Fruit fly (Drosophila melanogaster) whole organism, embryonic: ENCODE results near the gene Cpr30F.

Experiments
- Bdp1 ChIP-seq: fragments of 200-800 bp; sonication (Bioruptor generic); optimal IDR thresholded peaks from 3 replicates; lab custom pipeline; 2016; ENCODE audit warnings: missing biosample characterization, missing genetic modification characterization
- Blimp-1 ChIP-seq: fragments of 200-800 bp; sonication (Bioruptor generic); optimal IDR thresholded peaks from 3 replicates; lab custom pipeline; 2018; ENCODE audit warnings: missing biosample characterization, missing genetic modification characterization, mild to moderate bottlenecking, moderate library complexity, missing genetic modification reagents
- CG10431 ChIP-seq: fragments of 200-800 bp; sonication (Bioruptor generic); optimal IDR thresholded peaks from 3 replicates; lab custom pipeline; 2018; ENCODE audit warnings: missing biosample characterization, mild to moderate bottlenecking, missing genetic modification characterization
- CG10654 ChIP-seq: fragments of 200-800 bp; sonication (Bioruptor generic); optimal IDR thresholded peaks from 2 replicates; lab custom pipeline; 2016; ENCODE audit warnings: missing biosample characterization, missing genetic modification characterization
- CG10979 ChIP-seq: fragments of 200-800 bp; sonication (Bioruptor generic); optimal IDR thresholded peaks from 2 replicates; lab custom pipeline; 2018; ENCODE audit warnings: missing biosample characterization, mild to moderate bottlenecking, missing genetic modification characterization, moderate library complexity
- CG11723 ChIP-seq: fragments of 200-800 bp; sonication (Bioruptor generic); optimal IDR thresholded peaks from 2 replicates; lab custom pipeline; 2017; ENCODE audit warnings: missing biosample characterization, mild to moderate bottlenecking, missing genetic modification characterization
- CG12659 ChIP-seq: fragments of 200-800 bp; sonication (Bioruptor generic); optimal IDR thresholded peaks from 3 replicates; lab custom pipeline; 2017; ENCODE audit warnings: mild to moderate bottlenecking, missing biosample characterization, missing genetic modification reagents, missing genetic modification characterization
- CG12769 ChIP-seq: fragments of 200-800 bp; sonication (Bioruptor generic); optimal IDR thresholded peaks from 2 replicates; lab custom pipeline; 2019; ENCODE audit warnings: missing biosample characterization, mild to moderate bottlenecking, missing genetic modification characterization, moderate library complexity
- CG13296 ChIP-seq: fragments of 200-800 bp; sonication (Bioruptor generic); optimal IDR thresholded peaks from 3 replicates; lab custom pipeline; 2018; ENCODE audit warnings: missing biosample characterization, mild to moderate bottlenecking, missing genetic modification characterization
- CG13624 ChIP-seq: fragments of 200-800 bp; sonication (Bioruptor generic); optimal IDR thresholded peaks from 2 replicates; lab custom pipeline; 2016; ENCODE audit warnings: missing biosample characterization, missing genetic modification characterization
- CG14965 ChIP-seq: fragments of 200-800 bp; sonication (Bioruptor generic); optimal IDR thresholded peaks from 2 replicates; lab custom pipeline; 2016; ENCODE audit warnings: missing biosample characterization, missing genetic modification characterization, borderline replicate concordance
- CG15479 ChIP-seq: fragments of 200-800 bp; sonication (Bioruptor generic); optimal IDR thresholded peaks from 3 replicates; lab custom pipeline; 2019; ENCODE audit warnings: missing biosample characterization, mild to moderate bottlenecking, missing genetic modification characterization, moderate library complexity
- CG15514 ChIP-seq: fragments of 200-800 bp; sonication (Bioruptor generic); optimal IDR thresholded peaks from 3 replicates; lab custom pipeline; 2017; ENCODE audit warnings: missing biosample characterization, missing genetic modification characterization, mild to moderate bottlenecking, moderate library complexity, missing genetic modification reagents
- CG1602 ChIP-seq: fragments of 200-800 bp; sonication (Bioruptor generic); optimal IDR thresholded peaks from 3 replicates; lab custom pipeline; 2016; ENCODE audit warnings: missing biosample characterization, missing genetic modification characterization
- CG17568 ChIP-seq: fragments of 200-800 bp; sonication (Bioruptor generic); optimal IDR thresholded peaks from 2 replicates; lab custom pipeline; 2018; ENCODE audit warnings: missing biosample characterization, mild to moderate bottlenecking, missing genetic modification characterization, moderate library complexity
- CG17612 ChIP-seq: fragments of 200-800 bp; sonication (Bioruptor generic); IDR thresholded peaks from 2 replicates; pipeline ENCODE4 v1.3.6; 2022; ENCODE audit warnings: missing biosample characterization, missing genetic modification characterization
- CG18764 ChIP-seq: fragments of 200-800 bp; sonication (Bioruptor generic); optimal IDR thresholded peaks from 3 replicates; lab custom pipeline; 2016; ENCODE audit warnings: missing biosample characterization, missing genetic modification characterization
- CG2875 ChIP-seq: fragments of 200-800 bp; sonication (Bioruptor generic); optimal IDR thresholded peaks from 2 replicates; lab custom pipeline; 2017; ENCODE audit warnings: missing biosample characterization, mild to moderate bottlenecking, missing genetic modification characterization, missing genetic modification reagents
- CG33557 ChIP-seq: fragments of 200-800 bp; sonication (Bioruptor generic); optimal IDR thresholded peaks from 2 replicates; lab custom pipeline; 2019; ENCODE audit warnings: missing biosample characterization, mild to moderate bottlenecking, missing genetic modification characterization, moderate library complexity
- CG8281 ChIP-seq: fragments of 200-800 bp; sonication (Bioruptor generic); optimal IDR thresholded peaks from 2 replicates; lab custom pipeline; 2018; ENCODE audit warnings: missing biosample characterization, mild to moderate bottlenecking, missing genetic modification characterization, moderate library complexity
- CG8359 ChIP-seq: fragments of 200-800 bp; sonication (Bioruptor generic); optimal IDR thresholded peaks from 2 replicates; lab custom pipeline; 2017; ENCODE audit warnings: missing biosample characterization, mild to moderate bottlenecking, missing genetic modification characterization, borderline replicate concordance
- CTCF ChIP-seq: fragments of 200-800 bp; sonication (Bioruptor generic); optimal IDR thresholded peaks from 2 replicates; lab custom pipeline; 2017; ENCODE audit warnings: missing biosample characterization, mild to moderate bottlenecking, missing genetic modification characterization, moderate library complexity
- Camta ChIP-seq: fragments of 200-800 bp; sonication (Bioruptor generic); optimal IDR thresholded peaks from 2 replicates; lab custom pipeline; 2016; ENCODE audit warnings: missing biosample characterization, missing genetic modification characterization
- Fer2 ChIP-seq: fragments of 200-800 bp; sonication (Bioruptor generic); optimal IDR thresholded peaks from 2 replicates; lab custom pipeline; 2018; ENCODE audit warnings: missing biosample characterization, mild to moderate bottlenecking, missing genetic modification characterization, moderate library complexity
- GATAe ChIP-seq: fragments of 200-800 bp; sonication (Bioruptor generic); conservative IDR thresholded peaks from 2 replicates; pipeline ENCODE4 v1.3.6; 2022; ENCODE audit warnings: missing biosample characterization, missing genetic modification characterization
- HLH54F ChIP-seq: fragments of 200-800 bp; sonication (Bioruptor generic); optimal IDR thresholded peaks from 3 replicates; lab custom pipeline; 2016; ENCODE audit warnings: missing biosample characterization, missing genetic modification characterization
- Hmr ChIP-seq: fragments of 200-800 bp; sonication (Bioruptor generic); optimal IDR thresholded peaks from 3 replicates; lab custom pipeline; 2017; ENCODE audit warnings: mild to moderate bottlenecking, missing biosample characterization, missing genetic modification reagents, missing genetic modification characterization
- Hr78 ChIP-seq, 2 experiments: fragments of 200-800 bp in 1 of 2; fragments of >200 bp in 1 of 2; sonication (Bioruptor generic) in 1 of 2; optimal IDR thresholded peaks; 2 replicates each; lab custom pipeline; 2017 to 2019; ENCODE audit warnings: missing biosample characterization in 2 of 2, missing genetic modification characterization in 2 of 2, mild to moderate bottlenecking in 1 of 2, moderate library complexity in 1 of 2
- NC2α ChIP-seq: fragments of 200-800 bp; sonication (Bioruptor generic); optimal IDR thresholded peaks from 2 replicates; lab custom pipeline; 2016; ENCODE audit warnings: missing biosample characterization, missing genetic modification characterization
- Nf-YA ChIP-seq: fragments of 200-800 bp; sonication (Bioruptor generic); IDR thresholded peaks from 2 replicates; pipeline ENCODE4 v1.3.6; 2022; ENCODE audit warnings: missing biosample characterization, missing genetic modification characterization
- Oaz ChIP-seq: fragments of 200-800 bp; sonication (Bioruptor generic); IDR thresholded peaks from 2 replicates; pipeline ENCODE4 v1.3.6; 2022; ENCODE audit warnings: missing biosample characterization, missing genetic modification characterization
- Pdp1 ChIP-seq, 2 experiments: fragments of 200-800 bp; sonication (Bioruptor generic); optimal IDR thresholded peaks; 3 replicates each; lab custom pipeline; 2016; ENCODE audit warnings: missing biosample characterization in 2 of 2, missing genetic modification characterization in 2 of 2, mild to moderate bottlenecking in 1 of 2, moderate library complexity in 1 of 2
- Sin3A ChIP-seq: fragments of >200 bp; optimal IDR thresholded peaks from 2 replicates; lab custom pipeline; 2018
- Xbp1 ChIP-seq: fragments of 200-800 bp; sonication (Bioruptor generic); optimal IDR thresholded peaks from 3 replicates; lab custom pipeline; 2016; ENCODE audit warnings: missing biosample characterization, mild to moderate bottlenecking, missing genetic modification characterization
- cg ChIP-seq: fragments of 200-800 bp; sonication (Bioruptor generic); optimal IDR thresholded peaks from 3 replicates; lab custom pipeline; 2019; ENCODE audit warnings: missing biosample characterization, mild to moderate bottlenecking, missing genetic modification characterization, moderate library complexity
- da ChIP-seq: fragments of 200-800 bp; sonication (Bioruptor generic); optimal IDR thresholded peaks from 2 replicates; lab custom pipeline; 2016; ENCODE audit warnings: missing biosample characterization, missing genetic modification characterization
- dpn ChIP-seq, 2 experiments: fragments of 200-800 bp; sonication (Bioruptor generic); optimal IDR thresholded peaks; 3 replicates each; lab custom pipeline; 2016; ENCODE audit warnings: missing biosample characterization in 2 of 2, missing genetic modification characterization in 2 of 2
- fd102C ChIP-seq: fragments of 200-800 bp; sonication (Bioruptor generic); optimal IDR thresholded peaks from 2 replicates; lab custom pipeline; 2018; ENCODE audit warnings: missing biosample characterization, mild to moderate bottlenecking, missing genetic modification characterization, moderate library complexity
- fd64A ChIP-seq: fragments of 200-800 bp; sonication (Bioruptor generic); optimal IDR thresholded peaks from 3 replicates; lab custom pipeline; 2018; ENCODE audit warnings: missing biosample characterization, mild to moderate bottlenecking, missing genetic modification characterization
- ind ChIP-seq: fragments of 200-800 bp; sonication (Bioruptor generic); optimal IDR thresholded peaks from 3 replicates; lab custom pipeline; 2016; ENCODE audit warnings: missing biosample characterization, missing genetic modification characterization
- lola ChIP-seq, 3 experiments: fragments of >200 bp in 2 of 3; fragments of 200-800 bp in 1 of 3; sonication (Bioruptor generic) in 1 of 3; optimal IDR thresholded peaks; 2 replicates each; lab custom pipeline; 2017 to 2019; ENCODE audit warnings: missing biosample characterization in 3 of 3, missing genetic modification characterization in 3 of 3, mild to moderate bottlenecking in 1 of 3, moderate library complexity in 1 of 3
- mirr ChIP-seq: fragments of 200-800 bp; sonication (Bioruptor generic); optimal IDR thresholded peaks from 3 replicates; lab custom pipeline; 2018; ENCODE audit warnings: missing biosample characterization, mild to moderate bottlenecking, missing genetic modification characterization
- nau ChIP-seq: fragments of 200-800 bp; sonication (Bioruptor generic); optimal IDR thresholded peaks from 3 replicates; lab custom pipeline; 2017; ENCODE audit warnings: missing biosample characterization, mild to moderate bottlenecking, missing genetic modification characterization, missing genetic modification reagents
- ro ChIP-seq: fragments of 200-800 bp; sonication (Bioruptor generic); IDR thresholded peaks from 2 replicates; pipeline ENCODE4 v1.3.6; 2022; ENCODE audit warnings: missing biosample characterization, missing genetic modification characterization
- sens ChIP-seq: fragments of 200-800 bp; sonication (Bioruptor generic); peaks from one replicate; lab custom pipeline; 2016; ENCODE audit warnings: missing biosample characterization, missing genetic modification characterization
- sim ChIP-seq: fragments of 200-800 bp; sonication (Bioruptor generic); IDR thresholded peaks from 2 replicates; pipeline ENCODE4 v1.3.6; 2022; ENCODE audit warnings: missing biosample characterization, missing genetic modification characterization
- sisA ChIP-seq: fragments of 200-800 bp; sonication (Bioruptor generic); IDR thresholded peaks from 2 replicates; pipeline ENCODE4 v1.3.6; 2022; ENCODE audit warnings: missing biosample characterization, missing genetic modification characterization
- sna ChIP-seq: fragments of 200-800 bp; sonication (Bioruptor generic); IDR thresholded peaks from 2 replicates; pipeline ENCODE4 v1.3.6; 2022; ENCODE audit warnings: missing biosample characterization, missing genetic modification characterization; ENCODE audit not compliant: partially characterized antibody
- sqz ChIP-seq: fragments of 200-800 bp; sonication (Bioruptor generic); optimal IDR thresholded peaks from 3 replicates; lab custom pipeline; 2018; ENCODE audit warnings: missing biosample characterization, mild to moderate bottlenecking, missing genetic modification characterization
- usp ChIP-seq: fragments of >200 bp; optimal IDR thresholded peaks from 2 replicates; lab custom pipeline; 2017; ENCODE audit warnings: missing biosample characterization, missing genetic modification characterization
- vvl ChIP-seq: fragments of 200-800 bp; sonication (Bioruptor generic); IDR thresholded peaks from 2 replicates; pipeline ENCODE4 v1.3.6; 2022; ENCODE audit warnings: missing biosample characterization, missing genetic modification characterization
- wdn ChIP-seq: fragments of 200-800 bp; sonication (Bioruptor generic); IDR thresholded peaks from 2 replicates; pipeline ENCODE4 v1.3.6; 2022; ENCODE audit warnings: missing biosample characterization, missing genetic modification characterization

The Cpr30F gene

DNA sequence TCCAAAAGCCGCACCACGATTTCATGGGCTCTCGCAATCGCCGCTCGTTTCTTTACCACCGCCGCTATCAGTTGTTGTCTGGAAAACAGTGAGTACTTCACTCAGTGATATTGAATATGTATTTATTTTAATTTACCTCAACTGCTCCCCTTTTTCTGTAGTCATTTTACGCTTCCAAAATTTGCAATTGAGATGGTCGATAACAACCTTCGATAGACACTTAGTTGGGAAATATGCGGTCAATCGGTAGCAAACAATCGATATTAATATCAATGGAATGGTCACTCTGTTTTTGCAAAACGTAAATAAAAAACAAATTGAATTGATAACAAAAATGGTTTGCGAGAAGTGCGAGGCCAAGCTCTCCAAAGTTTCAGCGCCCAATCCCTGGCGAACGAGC, 42.4 kb downstream of the Cpr30F start, which contains the start of the genes CG34183 and CG4537 (continued):
- no peak for TF ChIP-seq dpn (GFP tag; optimal IDR thresholded peaks at IDR 0.05; lab: Kevin White, UChicago)
- TF ChIP-seq Blimp-1, result no peak
- no peak for TF ChIP-seq ind
- TF ChIP-seq CG1602 (GFP tag; lab: Kevin White, UChicago), result no peak
- no peak for TF ChIP-seq fd102C (GFP tag; lab: Kevin White, UChicago)
- peak; percentile 58 for TF ChIP-seq sens
- no peak for TF ChIP-seq da (GFP tag; lab: Kevin White, UChicago)
- TF ChIP-seq CG8281, result no peak
- no peak for TF ChIP-seq nau (GFP tag; lab: Kevin White, UChicago)
- TF ChIP-seq cg (GFP tag; lab: Kevin White, UChicago), result no peak
- no peak for TF ChIP-seq Bdp1 (GFP tag; lab: Kevin White, UChicago)
- no peak for TF ChIP-seq CG12769 (tag; lab: Kevin White, UChicago)
- TF ChIP-seq Hr78 (GFP tag; optimal IDR thresholded peaks at IDR 0.05; lab: Kevin White, UChicago), result no peak
- no peak for TF ChIP-seq NC2α (GFP tag; lab: Kevin White, UChicago)
- no peak for TF ChIP-seq sim (GFP tag; lab: Robert Waterston, UW)
- TF ChIP-seq CG33557 (GFP tag; lab: Kevin White, UChicago), result no peak
- TF ChIP-seq Nf-YA, result no peak
- TF ChIP-seq CG10979, result no peak
- no peak for TF ChIP-seq CG15479
- TF ChIP-seq CG2875 (GFP tag; lab: Kevin White, UChicago), result no peak
- TF ChIP-seq CG13624 (GFP tag; lab: Kevin White, UChicago), result peak; percentile 40
- TF ChIP-seq CG15514 (GFP tag; lab: Kevin White, UChicago), result peak; percentile 39
- TF ChIP-seq GATAe (GFP tag; lab: Robert Waterston, UW), result no peak
- no peak for TF ChIP-seq CG18764 (GFP tag; lab: Kevin White, UChicago)
- peak; percentile 56 for TF ChIP-seq vvl
- TF ChIP-seq mirr, result no peak
- TF ChIP-seq HLH54F (GFP tag; lab: Kevin White, UChicago), result no peak
- no peak for TF ChIP-seq wdn
- no peak for TF ChIP-seq Oaz (GFP tag; lab: Robert Waterston, UW)
- no peak for TF ChIP-seq CG17612 (GFP tag; lab: Robert Waterston, UW)
- TF ChIP-seq ro (GFP tag; lab: Robert Waterston, UW), result no peak
- no peak for TF ChIP-seq CG11723 (GFP tag; lab: Kevin White, UChicago)
- TF ChIP-seq CG10431 (GFP tag; lab: Kevin White, UChicago), result no peak
- TF ChIP-seq Sin3A, result peak; percentile 48
- no peak for TF ChIP-seq usp (GFP tag; lab: Kevin White, UChicago)
- no peak for TF ChIP-seq Pdp1 (GFP tag; optimal IDR thresholded peaks at IDR 0.05; lab: Kevin White, UChicago)
- TF ChIP-seq sna (GFP tag; lab: Robert Waterston, UW), result peak; percentile 89
- TF ChIP-seq Xbp1 (GFP tag; lab: Kevin White, UChicago), result no peak
- no peak for TF ChIP-seq CG17568
- TF ChIP-seq sisA (GFP tag; lab: Robert Waterston, UW), result no peak
- TF ChIP-seq Camta (GFP tag; lab: Kevin White, UChicago), result no peak
- peak; percentile 64 for TF ChIP-seq CG12659
- no peak for TF ChIP-seq fd64A
- no peak for TF ChIP-seq CG10654
- TF ChIP-seq lola (GFP tag; optimal IDR thresholded peaks at IDR 0.05; lab: Kevin White, UChicago), result no peak
- TF ChIP-seq Hmr (GFP tag; lab: Kevin White, UChicago), result no peak
- no peak for TF ChIP-seq Fer2
- TF ChIP-seq CG8359, result no peak
- no peak for TF ChIP-seq sqz (GFP tag; lab: Kevin White, UChicago)
- TF ChIP-seq CG13296, result no peak
- TF ChIP-seq CG14965 (GFP tag; lab: Kevin White, UChicago), result no peak
- no peak for TF ChIP-seq CTCF (GFP tag; lab: Kevin White, UChicago)
